Fruit fly (Drosophila melanogaster): ENCODE measurements around the gene CG44422.

Gene CG44422

DNA sequence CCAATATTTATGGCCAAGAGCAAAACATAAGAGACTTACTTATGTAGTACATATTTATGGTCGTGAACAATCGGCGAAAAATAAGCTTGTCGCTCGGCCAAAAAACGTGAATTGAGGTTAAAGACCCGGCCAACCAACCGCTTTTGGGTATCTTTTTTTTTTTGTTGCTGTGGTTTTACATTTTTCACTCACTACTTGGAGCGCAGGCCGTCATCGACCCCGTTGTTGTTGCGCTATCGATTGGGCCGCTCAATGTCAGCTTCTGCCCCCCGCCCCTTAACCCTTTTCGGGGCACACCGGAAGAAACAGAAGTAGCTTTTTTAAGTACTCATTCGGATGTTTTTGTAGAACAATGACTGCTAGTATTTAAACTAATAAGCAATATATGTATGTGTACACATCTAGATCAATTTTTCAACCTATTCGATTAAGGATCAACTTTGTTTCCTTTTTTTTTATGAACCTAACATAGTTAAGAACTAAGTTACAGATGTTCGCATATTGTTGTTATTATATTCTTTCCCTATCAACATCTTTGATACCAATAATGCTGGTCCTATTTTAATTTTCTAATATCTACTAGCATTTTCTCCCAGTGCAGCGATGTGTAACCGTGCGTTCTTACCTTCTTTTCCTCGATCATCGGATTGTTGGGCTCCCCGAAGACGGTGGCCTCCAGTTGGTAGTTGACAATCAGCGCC is 35.6 kb upstream of the CG44422 start (continued):
- no peak for TF ChIP-seq ci (GFP tag; IDR thresholded peaks at IDR 0.05)
- TF ChIP-seq hbn (GFP tag; IDR thresholded peaks at IDR 0.05; ENCODE audit: partially characterized antibody): no peak
- no peak for TF ChIP-seq ase (GFP tag; IDR thresholded peaks at IDR 0.05)
- peak; percentile 76 for TF ChIP-seq fd96Cb (tag; optimal IDR thresholded peaks at IDR 0.05)
- TF ChIP-seq Lhr (GFP tag; optimal IDR thresholded peaks at IDR 0.05): no peak
- TF ChIP-seq CG11504 (tag; optimal IDR thresholded peaks at IDR 0.05): no peak
- no peak for TF ChIP-seq CG1603 (tag; optimal IDR thresholded peaks at IDR 0.05)
- no peak for TF ChIP-seq CG2678 (tag; optimal IDR thresholded peaks at IDR 0.05)
- peak; percentile 51 for TF ChIP-seq CG16815 (GFP tag; optimal IDR thresholded peaks at IDR 0.05)
- no peak for TF ChIP-seq dimm (GFP tag; IDR thresholded peaks at IDR 0.05)
- TF ChIP-seq Blimp-1 (GFP tag; optimal IDR thresholded peaks at IDR 0.05): peak; percentile 73
- TF ChIP-seq CrebB (tag; optimal IDR thresholded peaks at IDR 0.05): peak; percentile 7
- TF ChIP-seq Pdp1 (GFP tag; optimal IDR thresholded peaks at IDR 0.05): peak; percentile 61 to 73
- peak; percentile 32 for TF ChIP-seq gro (GFP tag; optimal IDR thresholded peaks at IDR 0.05)
- TF ChIP-seq Nf-YC (tag; optimal IDR thresholded peaks at IDR 0.05): no peak
- no peak for TF ChIP-seq CG5953 (GFP tag; IDR thresholded peaks at IDR 0.05)
- no peak for TF ChIP-seq fd102C (GFP tag; optimal IDR thresholded peaks at IDR 0.05)
- TF ChIP-seq CG12769 (tag; optimal IDR thresholded peaks at IDR 0.05): no peak
- peak; percentile 82 for TF ChIP-seq phol (tag; optimal IDR thresholded peaks at IDR 0.05)
- TF ChIP-seq ttk (GFP tag; IDR thresholded peaks at IDR 0.05): 0 out of 2 replicates have a peak, but pooled peaks have one; percentile 38
- TF ChIP-seq peb (GFP tag; IDR thresholded peaks at IDR 0.05): no peak
- TF ChIP-seq unc-4 (GFP tag; IDR thresholded peaks at IDR 0.05; ENCODE audit: partially characterized antibody): no peak
- peak; percentile 65 for TF ChIP-seq lmd (GFP tag; IDR thresholded peaks at IDR 0.05)
- peak; percentile 18 for TF ChIP-seq trem (tag; optimal IDR thresholded peaks at IDR 0.05)
- TF ChIP-seq CG11085 (GFP tag; IDR thresholded peaks at IDR 0.05): no peak
- no peak for TF ChIP-seq CG34224 (GFP tag; IDR thresholded peaks at IDR 0.05; ENCODE audit: partially characterized antibody)
- TF ChIP-seq Poxn (GFP tag; IDR thresholded peaks at IDR 0.05): no peak
- peak; percentile 62 for TF ChIP-seq mam (GFP tag; optimal IDR thresholded peaks at IDR 0.05)
- peak; percentile 34; the same call in 1 of the 2 replicates for TF ChIP-seq danr (GFP tag; IDR thresholded peaks at IDR 0.05)
- peak in 1 of 2 experiments; percentile 85 for TF ChIP-seq Hr51 (GFP tag; optimal IDR thresholded peaks at IDR 0.05)
- TF ChIP-seq nmo (GFP tag; optimal IDR thresholded peaks at IDR 0.05): peak; percentile 84
- no peak for TF ChIP-seq pros (GFP tag; optimal IDR thresholded peaks at IDR 0.05)
- peak; percentile 39 for TF ChIP-seq CG12299 (tag; optimal IDR thresholded peaks at IDR 0.05)
- TF ChIP-seq stc (GFP tag; IDR thresholded peaks at IDR 0.05): no peak
- peak; percentile 63 for TF ChIP-seq E2f1 (GFP tag; IDR thresholded peaks at IDR 0.05)
- TF ChIP-seq eyg (GFP tag; optimal IDR thresholded peaks at IDR 0.05): peak; percentile 54
- no peak for TF ChIP-seq h (optimal IDR thresholded peaks at IDR 0.05)
- peak; percentile 26 for TF ChIP-seq CG18764 (GFP tag; optimal IDR thresholded peaks at IDR 0.05)
- TF ChIP-seq z (GFP tag; IDR thresholded peaks at IDR 0.05): no peak; the same call in 2 of the 3 replicates
- no peak for TF ChIP-seq CG14860 (GFP tag; IDR thresholded peaks at IDR 0.05; ENCODE audit: partially characterized antibody)
- TF ChIP-seq CG13775 (GFP tag; optimal IDR thresholded peaks at IDR 0.05): peak; percentile 70
- peak; percentile 25 for TF ChIP-seq CG15073 (GFP tag; optimal IDR thresholded peaks at IDR 0.05)
- TF ChIP-seq CG6175 (GFP tag; IDR thresholded peaks at IDR 0.05): no peak
- peak; percentile 68 for TF ChIP-seq org-1 (GFP tag; optimal IDR thresholded peaks at IDR 0.05)
- TF ChIP-seq CG18262 (tag; optimal IDR thresholded peaks at IDR 0.05): peak; percentile 78
- peak; percentile 66 for TF ChIP-seq Max (GFP tag; optimal IDR thresholded peaks at IDR 0.05)
- TF ChIP-seq CG3163 (GFP tag; optimal IDR thresholded peaks at IDR 0.05): peak; percentile 35
- TF ChIP-seq pnt (GFP tag; optimal IDR thresholded peaks at IDR 0.05): peak; percentile 66
- peak; percentile 19 for TF ChIP-seq CG8359 (GFP tag; optimal IDR thresholded peaks at IDR 0.05; ENCODE audit: borderline replicate concordance)
